Fruit fly (Drosophila melanogaster) whole organism, embryonic: ENCODE data around the gene kat80.

Experiments used
- Ada2b ChIP-seq: fragments of 200-800 bp; sonication (Bioruptor generic); IDR thresholded peaks from 2 replicates; pipeline ENCODE4 v1.3.6; 2022; ENCODE audit warnings: missing biosample characterization, missing genetic modification characterization
- Atf3 ChIP-seq: fragments of 200-800 bp; sonication (Bioruptor generic); optimal IDR thresholded peaks from 3 replicates; lab custom pipeline; 2016; ENCODE audit warnings: missing biosample characterization, missing genetic modification characterization
- BEAF-32 ChIP-seq: fragments of 200-800 bp; sonication (Bioruptor generic); optimal IDR thresholded peaks from 3 replicates; lab custom pipeline; 2017; ENCODE audit warnings: missing biosample characterization, missing genetic modification characterization, mild to moderate bottlenecking, moderate library complexity, missing genetic modification reagents
- Bdp1 ChIP-seq: fragments of 200-800 bp; sonication (Bioruptor generic); optimal IDR thresholded peaks from 3 replicates; lab custom pipeline; 2016; ENCODE audit warnings: missing biosample characterization, missing genetic modification characterization
- Bgb ChIP-seq: fragments of 200-800 bp; sonication (Bioruptor generic); IDR thresholded peaks from 2 replicates; pipeline ENCODE4 v1.3.6; 2022; ENCODE audit warnings: missing biosample characterization, missing genetic modification characterization; ENCODE audit not compliant: partially characterized antibody
- BtbVII ChIP-seq: fragments of 200-800 bp; sonication (Bioruptor generic); optimal IDR thresholded peaks from 3 replicates; lab custom pipeline; 2017; ENCODE audit warnings: missing biosample characterization, mild to moderate bottlenecking, missing genetic modification characterization
- CG10274 ChIP-seq: fragments of 200-800 bp; sonication (Bioruptor generic); optimal IDR thresholded peaks from 3 replicates; lab custom pipeline; 2017; ENCODE audit warnings: missing biosample characterization, mild to moderate bottlenecking, missing genetic modification characterization
- CG10321 ChIP-seq: fragments of 200-800 bp; sonication (Bioruptor generic); IDR thresholded peaks from 2 replicates; pipeline ENCODE4 v1.3.6; 2022; ENCODE audit warnings: missing biosample characterization, missing genetic modification characterization
- CG10654 ChIP-seq: fragments of 200-800 bp; sonication (Bioruptor generic); optimal IDR thresholded peaks from 2 replicates; lab custom pipeline; 2016; ENCODE audit warnings: missing biosample characterization, missing genetic modification characterization
- CG11696 ChIP-seq: fragments of 200-800 bp; sonication (Bioruptor generic); IDR thresholded peaks from 2 replicates; pipeline ENCODE4 v1.3.6; 2022; ENCODE audit warnings: missing biosample characterization, missing genetic modification characterization
- CG14441 ChIP-seq: fragments of 200-800 bp; sonication (Bioruptor generic); IDR thresholded peaks from 2 replicates; pipeline ENCODE4 v1.3.6; 2022; ENCODE audit warnings: missing biosample characterization, missing genetic modification characterization
- CG15601 ChIP-seq: fragments of 200-800 bp; sonication (Bioruptor generic); optimal IDR thresholded peaks from 3 replicates; lab custom pipeline; 2019; ENCODE audit warnings: missing biosample characterization, mild to moderate bottlenecking, missing genetic modification characterization, moderate library complexity
- CG30403 ChIP-seq: fragments of 200-800 bp; sonication (Bioruptor generic); optimal IDR thresholded peaks from 3 replicates; lab custom pipeline; 2016; ENCODE audit warnings: missing biosample characterization, missing genetic modification characterization
- CG3065 ChIP-seq: fragments of 200-800 bp; sonication (Bioruptor generic); optimal IDR thresholded peaks from 2 replicates; lab custom pipeline; 2016; ENCODE audit warnings: missing biosample characterization, missing genetic modification characterization
- CG32772 ChIP-seq: fragments of 200-800 bp; sonication (Bioruptor generic); IDR thresholded peaks from 2 replicates; pipeline ENCODE4 v1.3.6; 2022; ENCODE audit warnings: missing biosample characterization, missing genetic modification characterization
- CG6683 ChIP-seq: fragments of 200-800 bp; sonication (Bioruptor generic); optimal IDR thresholded peaks from 2 replicates; lab custom pipeline; 2017; ENCODE audit warnings: missing biosample characterization, mild to moderate bottlenecking, missing genetic modification characterization, missing genetic modification reagents
- CG8388 ChIP-seq: fragments of 200-800 bp; sonication (Bioruptor generic); optimal IDR thresholded peaks from 2 replicates; lab custom pipeline; 2019; ENCODE audit warnings: missing biosample characterization, mild to moderate bottlenecking, missing genetic modification characterization, moderate library complexity
- CoRest ChIP-seq: fragments of 200-800 bp; sonication (Bioruptor generic); optimal IDR thresholded peaks from 3 replicates; lab custom pipeline; 2018; ENCODE audit warnings: missing biosample characterization, mild to moderate bottlenecking, missing genetic modification characterization, moderate library complexity
- Dp ChIP-seq: fragments of 200-800 bp; sonication (Bioruptor generic); optimal IDR thresholded peaks from 2 replicates; lab custom pipeline; 2018; ENCODE audit warnings: missing biosample characterization, mild to moderate bottlenecking, missing genetic modification characterization, moderate library complexity
- Drgx ChIP-seq: fragments of 200-800 bp; sonication (Bioruptor generic); IDR thresholded peaks from 2 replicates; pipeline ENCODE4 v1.3.6; 2022; ENCODE audit warnings: missing biosample characterization, missing genetic modification characterization
- E2f1 ChIP-seq: fragments of 200-800 bp; sonication (Bioruptor generic); IDR thresholded peaks from 2 replicates; pipeline ENCODE4 v1.3.6; 2022; ENCODE audit warnings: missing biosample characterization, missing genetic modification characterization
- E2f2 ChIP-seq: fragments of 200-800 bp; sonication (Bioruptor generic); IDR thresholded peaks from 2 replicates; pipeline ENCODE4 v1.3.6; 2022; ENCODE audit warnings: missing biosample characterization, missing genetic modification characterization
- HHEX ChIP-seq: fragments of 200-800 bp; sonication (Bioruptor generic); optimal IDR thresholded peaks from 3 replicates; lab custom pipeline; 2017; ENCODE audit warnings: missing biosample characterization, mild to moderate bottlenecking, missing genetic modification characterization, missing genetic modification reagents
- Hsf ChIP-seq: fragments of 200-800 bp; sonication (Bioruptor generic); optimal IDR thresholded peaks from 3 replicates; lab custom pipeline; 2016; ENCODE audit warnings: missing biosample characterization, missing genetic modification characterization
- Jarid2 ChIP-seq: fragments of 200-800 bp; sonication (Bioruptor generic); optimal IDR thresholded peaks from 3 replicates; lab custom pipeline; 2017; ENCODE audit warnings: mild to moderate bottlenecking, missing biosample characterization, missing genetic modification reagents, missing genetic modification characterization
- Lim3 ChIP-seq: fragments of 200-800 bp; sonication (Bioruptor generic); IDR thresholded peaks from 2 replicates; pipeline ENCODE4 v1.3.6; 2022; ENCODE audit warnings: missing biosample characterization, missing genetic modification characterization
- Meics ChIP-seq: fragments of 200-800 bp; sonication (Bioruptor generic); optimal IDR thresholded peaks from 2 replicates; lab custom pipeline; 2017; ENCODE audit warnings: missing biosample characterization, mild to moderate bottlenecking, missing genetic modification characterization
- NC2α ChIP-seq: fragments of 200-800 bp; sonication (Bioruptor generic); optimal IDR thresholded peaks from 2 replicates; lab custom pipeline; 2016; ENCODE audit warnings: missing biosample characterization, missing genetic modification characterization
- Neu2 ChIP-seq: fragments of 200-800 bp; sonication (Bioruptor generic); optimal IDR thresholded peaks from 3 replicates; lab custom pipeline; 2016; ENCODE audit warnings: missing biosample characterization, missing genetic modification characterization, borderline replicate concordance
- ara ChIP-seq: fragments of 200-800 bp; sonication (Bioruptor generic); IDR thresholded peaks from 2 replicates; pipeline ENCODE4 v1.3.6; 2022; ENCODE audit warnings: missing biosample characterization, missing genetic modification characterization
- ato ChIP-seq: fragments of 200-800 bp; sonication (Bioruptor generic); IDR thresholded peaks from 2 replicates; pipeline ENCODE4 v1.3.6; 2022; ENCODE audit warnings: missing biosample characterization, missing genetic modification characterization; ENCODE audit not compliant: partially characterized antibody
- bcd ChIP-seq: fragments of 200-800 bp; sonication (Bioruptor generic); optimal IDR thresholded peaks from 2 replicates; lab custom pipeline; 2017; ENCODE audit warnings: missing biosample characterization, mild to moderate bottlenecking, missing genetic modification characterization
- chif ChIP-seq, 2 experiments: fragments of 200-800 bp; sonication (Bioruptor generic); optimal IDR thresholded peaks; 3 replicates each; lab custom pipeline; 2016; ENCODE audit warnings: missing biosample characterization in 2 of 2, missing genetic modification characterization in 2 of 2
- dati ChIP-seq: fragments of 200-800 bp; sonication (Bioruptor generic); IDR thresholded peaks from 2 replicates; pipeline ENCODE4 v1.3.6; 2022; ENCODE audit warnings: missing biosample characterization, missing genetic modification characterization
- dysf ChIP-seq: fragments of 200-800 bp; sonication (Bioruptor generic); IDR thresholded peaks from 3 replicates; pipeline ENCODE4 v1.3.6; 2022; ENCODE audit warnings: missing biosample characterization, missing genetic modification characterization
- ewg ChIP-seq: fragments of 200-800 bp; sonication (Bioruptor generic); optimal IDR thresholded peaks from 3 replicates; lab custom pipeline; 2017; ENCODE audit warnings: mild to moderate bottlenecking, missing biosample characterization, missing genetic modification reagents, missing genetic modification characterization
- fd102C ChIP-seq: fragments of 200-800 bp; sonication (Bioruptor generic); optimal IDR thresholded peaks from 2 replicates; lab custom pipeline; 2018; ENCODE audit warnings: missing biosample characterization, mild to moderate bottlenecking, missing genetic modification characterization, moderate library complexity
- grau ChIP-seq: fragments of 200-800 bp; optimal IDR thresholded peaks from 3 replicates; lab custom pipeline; 2019; ENCODE audit warnings: missing biosample characterization, mild to moderate bottlenecking, missing genetic modification characterization, moderate library complexity
- hth ChIP-seq: fragments of >200 bp; optimal IDR thresholded peaks from 2 replicates; lab custom pipeline; 2017; ENCODE audit warnings: inconsistent platforms
- kah ChIP-seq: fragments of 200-800 bp; sonication (Bioruptor generic); optimal IDR thresholded peaks from 2 replicates; lab custom pipeline; 2018; ENCODE audit warnings: missing biosample characterization, mild to moderate bottlenecking, missing genetic modification characterization
- lola ChIP-seq, 3 experiments: fragments of >200 bp in 2 of 3; fragments of 200-800 bp in 1 of 3; sonication (Bioruptor generic) in 1 of 3; optimal IDR thresholded peaks; 2 replicates each; lab custom pipeline; 2017 to 2019; ENCODE audit warnings: missing biosample characterization in 3 of 3, missing genetic modification characterization in 3 of 3, mild to moderate bottlenecking in 1 of 3, moderate library complexity in 1 of 3
- nau ChIP-seq: fragments of 200-800 bp; sonication (Bioruptor generic); optimal IDR thresholded peaks from 3 replicates; lab custom pipeline; 2017; ENCODE audit warnings: missing biosample characterization, mild to moderate bottlenecking, missing genetic modification characterization, missing genetic modification reagents
- nom ChIP-seq: fragments of 200-800 bp; sonication (Bioruptor generic); optimal IDR thresholded peaks from 2 replicates; lab custom pipeline; 2017; ENCODE audit warnings: missing biosample characterization, missing genetic modification characterization, mild to moderate bottlenecking, moderate library complexity, missing genetic modification reagents
- oc ChIP-seq: fragments of 200-800 bp; sonication (Bioruptor generic); optimal IDR thresholded peaks from 2 replicates; lab custom pipeline; 2018; ENCODE audit warnings: missing biosample characterization, mild to moderate bottlenecking, missing genetic modification characterization, moderate library complexity
- org-1 ChIP-seq: fragments of 200-800 bp; sonication (Bioruptor generic); optimal IDR thresholded peaks from 2 replicates; lab custom pipeline; 2017; ENCODE audit warnings: missing biosample characterization, missing genetic modification characterization
- pnt ChIP-seq: fragments of 200-800 bp; sonication (Bioruptor generic); optimal IDR thresholded peaks from 3 replicates; lab custom pipeline; 2016; ENCODE audit warnings: missing biosample characterization, missing genetic modification characterization
- pros ChIP-seq: fragments of 200-800 bp; sonication (Bioruptor generic); optimal IDR thresholded peaks from 3 replicates; lab custom pipeline; 2019; ENCODE audit warnings: missing biosample characterization, mild to moderate bottlenecking, missing genetic modification characterization, moderate library complexity
- pzg ChIP-seq: fragments of 200-800 bp; sonication (Bioruptor generic); optimal IDR thresholded peaks from 3 replicates; lab custom pipeline; 2018; ENCODE audit warnings: missing biosample characterization, mild to moderate bottlenecking, missing genetic modification characterization, moderate library complexity
- rib ChIP-seq: fragments of 200-800 bp; sonication (Bioruptor generic); IDR thresholded peaks from 2 replicates; pipeline ENCODE4 v1.3.6; 2022; ENCODE audit warnings: missing biosample characterization, missing genetic modification characterization
- twi ChIP-seq: fragments of 200-800 bp; optimal IDR thresholded peaks from 2 replicates; lab custom pipeline; 2019; ENCODE audit warnings: missing biosample characterization, mild to moderate bottlenecking, missing genetic modification characterization, moderate library complexity
- vvl ChIP-seq: fragments of 200-800 bp; sonication (Bioruptor generic); IDR thresholded peaks from 2 replicates; pipeline ENCODE4 v1.3.6; 2022; ENCODE audit warnings: missing biosample characterization, missing genetic modification characterization

The kat80 gene

dm6 chrX:16325472-16325871 lies 49.5 kb upstream of the kat80 start, which contains the start of gene CalpC (continued):
- no peak for TF ChIP-seq CG6683 (GFP tag; lab: Kevin White, UChicago)
- TF ChIP-seq nau = no peak
- TF ChIP-seq kah = no peak
- TF ChIP-seq NC2α (GFP tag; lab: Kevin White, UChicago) = no peak
- no peak for TF ChIP-seq hth (lab: Kevin White, UChicago)
- TF ChIP-seq CG14441 = no peak
- TF ChIP-seq grau = no peak
- no peak for TF ChIP-seq chif (GFP tag; optimal IDR thresholded peaks at IDR 0.05; lab: Kevin White, UChicago)
- peak; percentile 61; the same call in 1 of the 2 replicates for TF ChIP-seq E2f2 (GFP tag; lab: Robert Waterston, UW)
- no peak for TF ChIP-seq Neu2 (GFP tag; lab: Kevin White, UChicago)
- TF ChIP-seq ewg (GFP tag; lab: Kevin White, UChicago) = peak; percentile 39
- TF ChIP-seq pros (GFP tag; lab: Kevin White, UChicago) = no peak
- no peak for TF ChIP-seq rib (GFP tag; lab: Robert Waterston, UW)
- TF ChIP-seq pnt (GFP tag; lab: Kevin White, UChicago) = no peak
- TF ChIP-seq Dp = peak; percentile 34
- TF ChIP-seq ara (GFP tag; lab: Robert Waterston, UW) = no peak
- TF ChIP-seq bcd (GFP tag; lab: Kevin White, UChicago) = no peak
- no peak for TF ChIP-seq E2f1
- no peak for TF ChIP-seq CG8388 (GFP tag; lab: Kevin White, UChicago)
- no peak for TF ChIP-seq twi (tag; lab: Kevin White, UChicago)
- TF ChIP-seq Lim3 (GFP tag; lab: Robert Waterston, UW) = no peak
- no peak for TF ChIP-seq fd102C
- TF ChIP-seq BEAF-32 = peak; percentile 31
- TF ChIP-seq CG3065 (GFP tag; lab: Kevin White, UChicago) = no peak
- TF ChIP-seq ato (GFP tag; lab: Robert Waterston, UW) = no peak
- TF ChIP-seq CG30403 (GFP tag; lab: Kevin White, UChicago) = no peak
- TF ChIP-seq HHEX (GFP tag; lab: Kevin White, UChicago) = no peak
- TF ChIP-seq CG10274 (GFP tag; lab: Kevin White, UChicago) = no peak
- TF ChIP-seq oc = no peak
- no peak for TF ChIP-seq Bdp1 (GFP tag; lab: Kevin White, UChicago)
- 0 out of 2 replicates have a peak, but pooled peaks have one; percentile 15 for TF ChIP-seq vvl (GFP tag; lab: Robert Waterston, UW)
- TF ChIP-seq pzg (GFP tag; lab: Kevin White, UChicago) = peak; percentile 22
- TF ChIP-seq Meics (GFP tag; lab: Kevin White, UChicago) = no peak
- TF ChIP-seq dati = no peak
- no peak for TF ChIP-seq dysf (GFP tag; lab: Robert Waterston, UW)
- TF ChIP-seq lola (GFP tag; optimal IDR thresholded peaks at IDR 0.05; lab: Kevin White, UChicago) = no peak
- peak; percentile 18 for TF ChIP-seq nom (GFP tag; lab: Kevin White, UChicago)
- TF ChIP-seq CG32772 (GFP tag; lab: Robert Waterston, UW) = no peak
- TF ChIP-seq org-1 (GFP tag; lab: Kevin White, UChicago) = no peak
- TF ChIP-seq BtbVII (GFP tag; lab: Kevin White, UChicago) = no peak
- peak; percentile 38; the same call in 1 of the 2 replicates for TF ChIP-seq Bgb (GFP tag; lab: Robert Waterston, UW)
- no peak for TF ChIP-seq Atf3
- no peak for TF ChIP-seq Hsf
- TF ChIP-seq Ada2b (GFP tag; lab: Robert Waterston, UW) = no peak
- TF ChIP-seq CG10654 (GFP tag; lab: Kevin White, UChicago) = no peak
- TF ChIP-seq CG11696 (GFP tag; lab: Robert Waterston, UW) = no peak
- no peak for TF ChIP-seq CoRest
- no peak for TF ChIP-seq Drgx (GFP tag; lab: Robert Waterston, UW)
- no peak for TF ChIP-seq CG10321 (GFP tag; lab: Robert Waterston, UW)
- no peak for TF ChIP-seq CG15601 (tag; lab: Kevin White, UChicago)
- TF ChIP-seq Jarid2 (GFP tag; lab: Kevin White, UChicago) = no peak
